Fruit fly (Drosophila melanogaster): ENCODE data around the gene Gr64b.

- TF ChIP-seq tj (GFP tag; optimal IDR thresholded peaks at IDR 0.05) = no peak
- TF ChIP-seq Crg-1 (GFP tag; optimal IDR thresholded peaks at IDR 0.05) = peak; percentile 6
- no peak for TF ChIP-seq CG14711 (tag; optimal IDR thresholded peaks at IDR 0.05)
- no peak for TF ChIP-seq Clk (GFP tag; optimal IDR thresholded peaks at IDR 0.05)
- no peak for TF ChIP-seq cnc (optimal IDR thresholded peaks at IDR 0.05)
- no peak for TF ChIP-seq Hr96 (GFP tag; optimal IDR thresholded peaks at IDR 0.05)
- TF ChIP-seq cic (GFP tag; optimal IDR thresholded peaks at IDR 0.05) = peak; percentile 81
- peak; percentile 34 for TF ChIP-seq Mnt (GFP tag; optimal IDR thresholded peaks at IDR 0.05)
- TF ChIP-seq CG7101 (tag; optimal IDR thresholded peaks at IDR 0.05) = peak; percentile 10
Measured at dm6 chr3L:4025738-4026505, 2.5 kb upstream of the Gr64b start, which contains the start of gene CG11594.

Measured in whole organism, adult.